Fruit fly (Drosophila melanogaster): ENCODE results near the gene CG43851.

The CG43851 gene

dm6 chr2L:2636326-2637001, 11.2 kb upstream of the CG43851 start:
- TF ChIP-seq CG33017 (tag; optimal IDR thresholded peaks at IDR 0.05) (no peak), CG11617 (GFP tag; optimal IDR thresholded peaks at IDR 0.05) (no peak), CG5204 (GFP tag; optimal IDR thresholded peaks at IDR 0.05) (no peak), toe (GFP tag; optimal IDR thresholded peaks at IDR 0.05) (no peak), CG1620 (GFP tag; optimal IDR thresholded peaks at IDR 0.05) (no peak), Mnt (GFP tag; optimal IDR thresholded peaks at IDR 0.05) (no peak)

- TF ChIP-seq CG33017 (tag; optimal IDR thresholded peaks at IDR 0.05) (no peak), cic (GFP tag; optimal IDR thresholded peaks at IDR 0.05) (no peak), pad (GFP tag; optimal IDR thresholded peaks at IDR 0.05) (no peak), ovo (GFP tag; optimal IDR thresholded peaks at IDR 0.05) (no peak), CG14711 (tag; optimal IDR thresholded peaks at IDR 0.05) (no peak), Crg-1 (GFP tag; optimal IDR thresholded peaks at IDR 0.05) (no peak), CG12768 (GFP tag; optimal IDR thresholded peaks at IDR 0.05) (no peak), bab1 (GFP tag; optimal IDR thresholded peaks at IDR 0.05) (no peak), CG1620 (GFP tag; optimal IDR thresholded peaks at IDR 0.05) (no peak), CG11617 (GFP tag; optimal IDR thresholded peaks at IDR 0.05) (no peak), Hr96 (GFP tag; optimal IDR thresholded peaks at IDR 0.05) (no peak), CG5204 (GFP tag; optimal IDR thresholded peaks at IDR 0.05) (no peak), CG7101 (tag; optimal IDR thresholded peaks at IDR 0.05) (no peak), tj (GFP tag; optimal IDR thresholded peaks at IDR 0.05) (no peak)
These were observed 10.7 kb upstream of the CG43851 start for dm6 chr2L:2637002-2637377.

- TF ChIP-seq toe (GFP tag; optimal IDR thresholded peaks at IDR 0.05) (no peak), kay (GFP tag; ENCODE audit: borderline replicate concordance) (no peak), Clk (GFP tag; optimal IDR thresholded peaks at IDR 0.05) (no peak), CG33017 (tag; optimal IDR thresholded peaks at IDR 0.05) (no peak), Mnt (GFP tag; optimal IDR thresholded peaks at IDR 0.05) (no peak), Crg-1 (GFP tag; optimal IDR thresholded peaks at IDR 0.05) (no peak), Hr96 (GFP tag; optimal IDR thresholded peaks at IDR 0.05) (no peak), CG5204 (GFP tag; optimal IDR thresholded peaks at IDR 0.05) (no peak), CG11617 (GFP tag; optimal IDR thresholded peaks at IDR 0.05) (no peak), tj (GFP tag; optimal IDR thresholded peaks at IDR 0.05) (no peak), CG14711 (tag; optimal IDR thresholded peaks at IDR 0.05) (no peak), CG12768 (GFP tag; optimal IDR thresholded peaks at IDR 0.05) (no peak), cic (GFP tag; optimal IDR thresholded peaks at IDR 0.05) (no peak), bab1 (GFP tag; optimal IDR thresholded peaks at IDR 0.05) (no peak), CG7045 (GFP tag; optimal IDR thresholded peaks at IDR 0.05) (no peak)
These were observed 4.6 kb downstream of the CG43851 start, which contains the start of gene CG33125 for dm6 chr2L:2652314-2652713. Gene CG33125, minus strand, starts transcription at chr2L:2652414.

dm6 chr2L:2652746-2653145, 5.1 kb downstream of the CG43851 start, which contains the start of gene Prosbeta4R1:
Gene Prosbeta4R1, plus strand, starts transcription at chr2L:2653046.
- TF ChIP-seq CG1620 (GFP tag; optimal IDR thresholded peaks at IDR 0.05) (no peak), cic (GFP tag; optimal IDR thresholded peaks at IDR 0.05) (no peak), CG11617 (GFP tag; optimal IDR thresholded peaks at IDR 0.05) (no peak), cnc (optimal IDR thresholded peaks at IDR 0.05) (no peak), pad (GFP tag; optimal IDR thresholded peaks at IDR 0.05) (no peak), CG7101 (tag; optimal IDR thresholded peaks at IDR 0.05) (no peak), Clk (GFP tag; optimal IDR thresholded peaks at IDR 0.05) (no peak), CG33017 (tag; optimal IDR thresholded peaks at IDR 0.05) (no peak), bab1 (GFP tag; optimal IDR thresholded peaks at IDR 0.05) (no peak), kay (GFP tag; ENCODE audit: borderline replicate concordance) (no peak), tj (GFP tag; optimal IDR thresholded peaks at IDR 0.05) (no peak)

- no peak for TF ChIP-seq bab1 (GFP tag; optimal IDR thresholded peaks at IDR 0.05)
- no peak for TF ChIP-seq cic (GFP tag; optimal IDR thresholded peaks at IDR 0.05)
- no peak for TF ChIP-seq CG7101 (tag; optimal IDR thresholded peaks at IDR 0.05)
- TF ChIP-seq Clk (GFP tag; optimal IDR thresholded peaks at IDR 0.05) = no peak
- no peak for TF ChIP-seq Mnt (GFP tag; optimal IDR thresholded peaks at IDR 0.05)
- TF ChIP-seq toe (GFP tag; optimal IDR thresholded peaks at IDR 0.05) = no peak
- TF ChIP-seq CG33017 (tag; optimal IDR thresholded peaks at IDR 0.05) = no peak
- TF ChIP-seq pad (GFP tag; optimal IDR thresholded peaks at IDR 0.05) = no peak
- no peak for TF ChIP-seq tj (GFP tag; optimal IDR thresholded peaks at IDR 0.05)
- TF ChIP-seq CG7045 (GFP tag; optimal IDR thresholded peaks at IDR 0.05) = no peak
- no peak for TF ChIP-seq Crg-1 (GFP tag; optimal IDR thresholded peaks at IDR 0.05)
- TF ChIP-seq Hr96 (GFP tag; optimal IDR thresholded peaks at IDR 0.05) = no peak
- TF ChIP-seq CG14711 (tag; optimal IDR thresholded peaks at IDR 0.05) = no peak
- no peak for TF ChIP-seq kay (GFP tag; ENCODE audit: borderline replicate concordance)
- no peak for TF ChIP-seq CG5204 (GFP tag; optimal IDR thresholded peaks at IDR 0.05)
- no peak for TF ChIP-seq CG12768 (GFP tag; optimal IDR thresholded peaks at IDR 0.05)
These were observed 6.1 kb downstream of the CG43851 start, which contains the start of gene Or23a for dm6 chr2L:2653749-2654148. Gene Or23a, plus strand, starts transcription at chr2L:2654049.

- TF ChIP-seq CG5204 (GFP tag; optimal IDR thresholded peaks at IDR 0.05) = no peak
- no peak for TF ChIP-seq tj (GFP tag; optimal IDR thresholded peaks at IDR 0.05)
- TF ChIP-seq CG33017 (tag; optimal IDR thresholded peaks at IDR 0.05) = no peak
- TF ChIP-seq CG11617 (GFP tag; optimal IDR thresholded peaks at IDR 0.05) = no peak
- TF ChIP-seq kay (GFP tag; ENCODE audit: borderline replicate concordance) = no peak
- TF ChIP-seq CG1620 (GFP tag; optimal IDR thresholded peaks at IDR 0.05) = no peak
- no peak for TF ChIP-seq CG14711 (tag; optimal IDR thresholded peaks at IDR 0.05)
- TF ChIP-seq CG12768 (GFP tag; optimal IDR thresholded peaks at IDR 0.05) = no peak
- TF ChIP-seq CG7101 (tag; optimal IDR thresholded peaks at IDR 0.05) = no peak
- TF ChIP-seq CG7045 (GFP tag; optimal IDR thresholded peaks at IDR 0.05) = no peak
- no peak for TF ChIP-seq Hr96 (GFP tag; optimal IDR thresholded peaks at IDR 0.05)
- no peak for TF ChIP-seq cic (GFP tag; optimal IDR thresholded peaks at IDR 0.05)
These were observed 7.4 kb downstream of the CG43851 start, which contains the start of gene Prosbeta4R2 for dm6 chr2L:2655094-2655493. Gene Prosbeta4R2, plus strand, starts transcription at chr2L:2655394.

Data from whole organism, adult.